Worm (Caenorhabditis elegans) whole organism, late embryonic: ENCODE data around the gene zipt-15.

Source experiments
- ama-1 ChIP-seq: fragments of 150-350 bp; optimal IDR thresholded peaks from 2 replicates; lab custom pipeline; 2014
- dmd-4 ChIP-seq: sonication (generic microtip); optimal IDR thresholded peaks from 2 replicates; lab custom pipeline; 2016; ENCODE audit warnings: borderline replicate concordance, missing genetic modification characterization, missing compliant biosample characterization
- ets-4 ChIP-seq: sonication (generic microtip); optimal IDR thresholded peaks from 2 replicates; lab custom pipeline; 2016; ENCODE audit warnings: missing genetic modification characterization, missing compliant biosample characterization
- gmeb-2 ChIP-seq: sonication (generic microtip); optimal IDR thresholded peaks from 2 replicates; lab custom pipeline; 2016; ENCODE audit warnings: missing genetic modification characterization, inconsistent platforms, missing compliant biosample characterization
- nhr-11 ChIP-seq: fragments of 150-350 bp; optimal IDR thresholded peaks from 2 replicates; lab custom pipeline; 2014; ENCODE audit warnings: missing biosample characterization, missing genetic modification characterization
- pat-9 ChIP-seq: fragments of 200-800 bp; sonication (Bioruptor generic); optimal IDR thresholded peaks from 2 replicates; lab custom pipeline; 2018; ENCODE audit warnings: mild to moderate bottlenecking, missing genetic modification characterization, moderate library complexity, missing compliant biosample characterization
- pqm-1 ChIP-seq: sonication (generic microtip); optimal IDR thresholded peaks from 2 replicates; lab custom pipeline; 2016; ENCODE audit warnings: missing genetic modification characterization, missing compliant biosample characterization
- sox-4 ChIP-seq: sonication (generic microtip); optimal IDR thresholded peaks from 2 replicates; lab custom pipeline; 2017; ENCODE audit warnings: mild to moderate bottlenecking, missing genetic modification characterization, inconsistent platforms, missing compliant biosample characterization
- unc-55 ChIP-seq: sonication (generic microtip); optimal IDR thresholded peaks from 2 replicates; lab custom pipeline; 2017; ENCODE audit warnings: missing biosample characterization, missing genetic modification reagents, missing genetic modification characterization

DNA sequence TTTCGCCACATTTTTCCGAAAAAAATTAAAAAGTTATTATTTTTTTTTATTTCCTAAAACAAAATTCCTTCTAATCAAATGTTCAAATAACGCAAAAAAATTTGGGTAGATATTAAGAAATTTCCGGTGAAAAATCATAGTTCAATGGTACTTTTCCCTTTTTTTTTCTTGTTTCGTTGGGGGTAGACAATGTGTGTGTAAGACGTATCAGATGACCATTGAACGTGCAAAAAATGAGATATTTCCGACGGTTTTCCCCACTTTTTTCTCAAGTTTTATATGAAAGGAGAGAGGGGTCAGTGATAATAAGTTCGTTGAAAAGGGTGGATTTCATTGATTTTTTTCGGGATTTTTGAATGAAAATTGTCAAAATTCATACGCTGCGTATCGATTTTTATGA lies 1.4 kb upstream of the zipt-15 start:
- TF ChIP-seq pqm-1 (tag; lab: Kevin White, UChicago) (no peak), ama-1 (lab: Kevin White, UChicago) (no peak), dmd-4 (tag; lab: Kevin White, UChicago) (no peak), gmeb-2 (tag; lab: Kevin White, UChicago) (no peak), unc-55 (GFP tag; lab: Kevin White, UChicago) (no peak), sox-4 (tag; lab: Kevin White, UChicago) (no peak), pat-9 (tag; lab: Kevin White, UChicago) (no peak), nhr-11 (no peak), ets-4 (tag; lab: Kevin White, UChicago) (no peak)
